Worm (Caenorhabditis elegans): ENCODE data around the gene ges-1.
A peak's percentile ranks its signal among the peaks of the same experiment; 100 is the strongest.

Gene ges-1

DNA sequence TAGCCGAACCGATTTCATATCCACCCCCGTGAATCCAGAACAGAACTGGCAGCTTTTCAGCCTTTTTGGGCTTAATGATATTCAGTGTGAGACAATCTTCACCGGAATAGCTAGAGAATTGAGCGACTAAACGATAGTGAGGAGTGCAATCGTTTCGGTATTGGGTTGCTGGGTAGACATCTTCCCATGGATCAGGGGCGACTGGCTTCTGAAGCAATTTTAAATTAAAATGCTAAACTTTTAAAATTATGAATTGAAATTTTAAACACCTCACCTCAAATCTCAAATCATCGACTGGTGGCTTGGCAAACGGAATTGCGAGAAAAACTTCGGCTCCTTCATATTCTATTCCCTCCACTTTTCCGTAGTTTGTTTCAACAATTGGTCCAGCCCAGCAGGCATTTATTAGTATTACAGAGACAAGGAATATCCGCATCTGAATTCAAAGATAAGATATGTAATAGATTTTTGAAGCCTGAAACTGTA, at the start of gene ges-1:
Gene ges-1 (minus strand): TSS at position 436 of the 486 bp plus-strand sequence.
- TF ChIP-seq pha-4 (tag; optimal IDR thresholded peaks at IDR 0.05): no peak

DNA sequence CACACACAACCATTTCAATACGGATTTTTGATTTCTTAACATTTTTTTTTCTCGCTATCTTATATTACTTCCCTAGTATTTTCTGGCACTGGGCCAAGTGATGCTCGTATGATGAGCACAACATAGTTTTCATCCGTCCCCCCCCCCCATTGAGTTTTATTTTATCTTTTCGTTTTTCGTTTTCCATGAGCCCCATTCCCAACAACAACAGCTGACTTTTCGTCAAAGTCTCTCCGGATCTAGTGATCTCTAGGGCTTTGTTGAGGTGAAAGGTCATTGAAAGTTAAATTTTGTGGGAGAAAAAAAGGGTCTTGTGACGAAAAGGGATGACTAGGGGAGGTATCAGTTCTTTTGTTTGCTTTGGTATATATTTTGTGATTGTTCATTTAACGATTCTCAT, 48.9 kb upstream of the ges-1 start:
- no peak for TF ChIP-seq nhr-23 (tag; optimal IDR thresholded peaks at IDR 0.05)
- peak; percentile 73 for TF ChIP-seq egl-5 (tag; optimal IDR thresholded peaks at IDR 0.05)
- no peak for TF ChIP-seq snpc-4 (tag; optimal IDR thresholded peaks at IDR 0.05)
- TF ChIP-seq unc-39 (tag; optimal IDR thresholded peaks at IDR 0.05): no peak

DNA sequence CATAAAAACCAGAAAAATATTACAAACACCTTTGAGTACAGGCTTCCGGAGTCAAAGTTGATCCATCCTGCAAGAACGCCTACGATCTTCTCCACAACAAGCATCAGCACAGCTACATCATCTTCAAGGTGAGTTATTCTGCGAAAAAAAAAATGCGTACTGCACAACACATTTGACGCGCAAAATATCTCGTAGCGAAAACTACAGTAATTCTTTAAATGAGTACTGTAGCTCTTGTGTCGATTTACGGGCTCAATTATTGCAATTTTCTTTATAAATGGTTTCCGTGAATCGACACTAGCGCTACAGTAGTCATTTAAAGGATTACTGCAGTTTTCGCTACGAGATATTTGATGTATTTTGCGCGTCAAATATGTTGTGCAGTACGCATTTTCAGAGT, 44.9 kb upstream of the ges-1 start:
- TF ChIP-seq snpc-4 (tag; optimal IDR thresholded peaks at IDR 0.05): no peak
- no peak for TF ChIP-seq fos-1 (tag; optimal IDR thresholded peaks at IDR 0.05)
- no peak for TF ChIP-seq mdl-1 (tag; optimal IDR thresholded peaks at IDR 0.05)
- no peak for TF ChIP-seq unc-39 (tag; optimal IDR thresholded peaks at IDR 0.05)
- no peak for TF ChIP-seq ama-1 (optimal IDR thresholded peaks at IDR 0.05)
- no peak for TF ChIP-seq unc-62 (GFP tag; optimal IDR thresholded peaks at IDR 0.05)
- no peak for TF ChIP-seq nhr-12 (tag; optimal IDR thresholded peaks at IDR 0.05)
- TF ChIP-seq jun-1 (tag; optimal IDR thresholded peaks at IDR 0.05): no peak
- TF ChIP-seq lin-39 (tag; optimal IDR thresholded peaks at IDR 0.05): no peak
- no peak for TF ChIP-seq ceh-28 (tag; optimal IDR thresholded peaks at IDR 0.05)
- TF ChIP-seq elt-3 (tag; optimal IDR thresholded peaks at IDR 0.05): no peak
- no peak for TF ChIP-seq nhr-67 (tag; optimal IDR thresholded peaks at IDR 0.05)
- no peak for TF ChIP-seq lin-15B (tag; optimal IDR thresholded peaks at IDR 0.05)
- TF ChIP-seq pqm-1 (tag; optimal IDR thresholded peaks at IDR 0.05): no peak
- TF ChIP-seq fkh-10 (GFP tag; optimal IDR thresholded peaks at IDR 0.05): no peak

- TF ChIP-seq unc-62 (GFP tag; optimal IDR thresholded peaks at IDR 0.05): no peak
- peak; percentile 22 for TF ChIP-seq nhr-43 (tag; optimal IDR thresholded peaks at IDR 0.05; ENCODE audit: poor library complexity, severe bottlenecking)
Observed at ce11 chrV:1476284-1476792, 44.4 kb upstream of the ges-1 start.

- peak; percentile 54 for TF ChIP-seq lsy-12 (tag; optimal IDR thresholded peaks at IDR 0.05)
- peak; percentile 21 for TF ChIP-seq fkh-10 (GFP tag; optimal IDR thresholded peaks at IDR 0.05)
- TF ChIP-seq nhr-23 (tag; optimal IDR thresholded peaks at IDR 0.05): no peak
- TF ChIP-seq hmg-11 (tag; optimal IDR thresholded peaks at IDR 0.05): peak; percentile 92
- peak; percentile 47 for TF ChIP-seq unc-62 (GFP tag; optimal IDR thresholded peaks at IDR 0.05)
- no peak for TF ChIP-seq jun-1 (tag; optimal IDR thresholded peaks at IDR 0.05)
- TF ChIP-seq mdl-1 (tag; optimal IDR thresholded peaks at IDR 0.05): no peak
- no peak for TF ChIP-seq fos-1 (tag; optimal IDR thresholded peaks at IDR 0.05)
- peak; percentile 57 for TF ChIP-seq elt-2 (tag; optimal IDR thresholded peaks at IDR 0.05)
- TF ChIP-seq nhr-25 (tag; optimal IDR thresholded peaks at IDR 0.05): no peak
- no peak for TF ChIP-seq skn-1 (tag; optimal IDR thresholded peaks at IDR 0.05)
- TF ChIP-seq ceh-28 (tag; optimal IDR thresholded peaks at IDR 0.05): no peak
- no peak for TF ChIP-seq nhr-237 (tag; optimal IDR thresholded peaks at IDR 0.05)
- TF ChIP-seq mml-1 (tag; optimal IDR thresholded peaks at IDR 0.05): no peak
- TF ChIP-seq lin-15B (tag; optimal IDR thresholded peaks at IDR 0.05): peak; percentile 43
- TF ChIP-seq R02D3.7 (tag; optimal IDR thresholded peaks at IDR 0.05): no peak
- TF ChIP-seq eor-1 (tag; optimal IDR thresholded peaks at IDR 0.05): no peak
- TF ChIP-seq sea-2 (GFP tag; optimal IDR thresholded peaks at IDR 0.05): no peak
- TF ChIP-seq egl-27 (tag; optimal IDR thresholded peaks at IDR 0.05): no peak
- TF ChIP-seq nfya-1 (tag; optimal IDR thresholded peaks at IDR 0.05; ENCODE audit: insufficient read depth): peak; percentile 89
- no peak for TF ChIP-seq ceh-82 (tag; optimal IDR thresholded peaks at IDR 0.05)
- TF ChIP-seq pha-4 (tag; optimal IDR thresholded peaks at IDR 0.05): peak; percentile 75
- no peak for TF ChIP-seq aly-2 (tag; optimal IDR thresholded peaks at IDR 0.05)
- no peak for TF ChIP-seq nhr-11 (tag; optimal IDR thresholded peaks at IDR 0.05)
- TF ChIP-seq fkh-2 (tag; optimal IDR thresholded peaks at IDR 0.05): no peak
- TF ChIP-seq tbx-2 (tag; optimal IDR thresholded peaks at IDR 0.05): no peak
- no peak for TF ChIP-seq ceh-9 (tag; optimal IDR thresholded peaks at IDR 0.05)
- TF ChIP-seq ZK546.5 (tag; optimal IDR thresholded peaks at IDR 0.05): no peak
- TF ChIP-seq nhr-43 (tag; optimal IDR thresholded peaks at IDR 0.05; ENCODE audit: poor library complexity, severe bottlenecking): peak; percentile 9
- TF ChIP-seq nhr-77 (tag; optimal IDR thresholded peaks at IDR 0.05): no peak
- no peak for TF ChIP-seq ztf-4 (tag; optimal IDR thresholded peaks at IDR 0.05)
- TF ChIP-seq nhr-28 (tag; optimal IDR thresholded peaks at IDR 0.05): no peak
- no peak for TF ChIP-seq zag-1 (tag; optimal IDR thresholded peaks at IDR 0.05)
- peak; percentile 24 for TF ChIP-seq lin-39 (tag; optimal IDR thresholded peaks at IDR 0.05)
- peak; percentile 8 for TF ChIP-seq snpc-4 (tag; optimal IDR thresholded peaks at IDR 0.05)
- no peak for TF ChIP-seq nhr-67 (tag; optimal IDR thresholded peaks at IDR 0.05)
- TF ChIP-seq nhr-76 (tag; optimal IDR thresholded peaks at IDR 0.05): no peak
- TF ChIP-seq pqm-1 (tag; optimal IDR thresholded peaks at IDR 0.05): no peak
Observed at ce11 chrV:1474486-1475125, 42.7 kb upstream of the ges-1 start, which contains the start of the genes F53E2.2 and unc-60. F53E2.2 (plus strand) TSS chrV:1475086. unc-60 (plus strand) TSS chrV:1475086.
